Worm (Caenorhabditis elegans) whole organism, young adult: ENCODE measurements around the gene Y17D7B.4.

Experiments used
- F39B2.1 ChIP-seq: fragments of 200-800 bp; sonication (Bioruptor generic); IDR thresholded peaks from 2 replicates; pipeline ENCODE4 v1.3.6; 2022; ENCODE audit warnings: missing genetic modification reagents, missing genetic modification characterization, missing compliant biosample characterization
- xnd-1 ChIP-seq: sonication (generic microtip); optimal IDR thresholded peaks from 2 replicates; lab custom pipeline; 2016; ENCODE audit warnings: missing genotype, missing genetic modification reagents, missing genetic modification characterization, missing compliant biosample characterization

- no peak for TF ChIP-seq xnd-1 (tag; lab: Kevin White, UChicago)
- no peak for TF ChIP-seq F39B2.1 (GFP tag; lab: Robert Waterston, UW)
Measured at ce11 chrV:18771804-18772386, 4.6 kb downstream of the Y17D7B.4 start.
